Worm (Caenorhabditis elegans) whole organism, mixed stage, embryonic: ENCODE measurements around the gene F13A7.1.
A peak's percentile ranks its signal among the peaks of the same experiment; 100 is the strongest.

Experiments
- M03D4.4 ChIP-seq: sonication (generic microtip); optimal IDR thresholded peaks from 2 replicates; lab custom pipeline; 2017; ENCODE audit warnings: mild to moderate bottlenecking, missing genetic modification characterization, missing compliant biosample characterization
- bed-3 ChIP-seq: fragments of 200-800 bp; sonication (Bioruptor generic); optimal IDR thresholded peaks from 3 replicates; lab custom pipeline; 2018; ENCODE audit warnings: mild to moderate bottlenecking, missing genetic modification characterization, moderate library complexity, missing compliant biosample characterization
- blmp-1 ChIP-seq: fragments of 150-350 bp; optimal IDR thresholded peaks from 2 replicates; lab custom pipeline; 2014; ENCODE audit warnings: missing biosample characterization, missing genetic modification characterization
- ceh-39 ChIP-seq: fragments of 150-350 bp; optimal IDR thresholded peaks from 2 replicates; lab custom pipeline; 2014; ENCODE audit warnings: missing biosample characterization, missing genetic modification characterization
- ceh-43 ChIP-seq: fragments of 200-800 bp; sonication (Bioruptor generic); optimal IDR thresholded peaks from 2 replicates; lab custom pipeline; 2018; ENCODE audit warnings: mild to moderate bottlenecking, missing genetic modification characterization, moderate library complexity, missing compliant biosample characterization
- ceh-83 ChIP-seq: fragments of 200-800 bp; sonication (Bioruptor generic); optimal IDR thresholded peaks from 2 replicates; lab custom pipeline; 2018; ENCODE audit warnings: mild to moderate bottlenecking, missing genetic modification characterization, missing compliant biosample characterization
- ces-1 ChIP-seq: fragments of 150-350 bp; optimal IDR thresholded peaks from 2 replicates; lab custom pipeline; 2014; ENCODE audit warnings: missing biosample characterization, missing genetic modification reagents, missing genetic modification characterization
- cnd-1 ChIP-seq: fragments of 200-800 bp; sonication (Bioruptor generic); optimal IDR thresholded peaks from 2 replicates; lab custom pipeline; 2018; ENCODE audit warnings: mild to moderate bottlenecking, missing genetic modification characterization, missing compliant biosample characterization
- drap-1 ChIP-seq: fragments of 200-800 bp; sonication (Bioruptor generic); optimal IDR thresholded peaks from 3 replicates; lab custom pipeline; 2018; ENCODE audit warnings: mild to moderate bottlenecking, missing genetic modification characterization, missing compliant biosample characterization
- elt-1 ChIP-seq: sonication (generic microtip); optimal IDR thresholded peaks from 2 replicates; lab custom pipeline; 2017; ENCODE audit warnings: missing genetic modification characterization, mild to moderate bottlenecking, missing compliant biosample characterization, antibody characterized with exemption, moderate library complexity, borderline replicate concordance; ENCODE audit not compliant: insufficient read depth
- elt-3 ChIP-seq: fragments of 150-350 bp; optimal IDR thresholded peaks from 2 replicates; lab custom pipeline; 2014; ENCODE audit warnings: missing biosample characterization, missing genetic modification characterization
- flh-1 ChIP-seq: fragments of 200-800 bp; sonication (Bioruptor generic); optimal IDR thresholded peaks from 2 replicates; lab custom pipeline; 2018; ENCODE audit warnings: mild to moderate bottlenecking, missing genetic modification characterization, moderate library complexity, missing compliant biosample characterization
- ham-2 ChIP-seq: fragments of 200-800 bp; sonication (Bioruptor generic); optimal IDR thresholded peaks from 2 replicates; lab custom pipeline; 2018; ENCODE audit warnings: mild to moderate bottlenecking, missing genetic modification characterization, missing compliant biosample characterization
- hlh-1 ChIP-seq: fragments of 150-350 bp; optimal IDR thresholded peaks from 2 replicates; lab custom pipeline; 2014; ENCODE audit warnings: missing biosample characterization, missing genetic modification reagents, missing genetic modification characterization
- lin-13 ChIP-seq: fragments of 150-350 bp; optimal IDR thresholded peaks from 2 replicates; lab custom pipeline; 2014; ENCODE audit warnings: missing biosample characterization, missing genetic modification characterization
- lin-32 ChIP-seq: fragments of 200-800 bp; sonication (Bioruptor generic); optimal IDR thresholded peaks from 2 replicates; lab custom pipeline; 2018; ENCODE audit warnings: mild to moderate bottlenecking, missing genetic modification characterization, missing compliant biosample characterization
- lsy-2 ChIP-seq: fragments of 150-350 bp; optimal IDR thresholded peaks from 2 replicates; lab custom pipeline; 2014; ENCODE audit warnings: missing biosample characterization, missing genetic modification characterization
- mab-5 ChIP-seq: fragments of 150-350 bp; optimal IDR thresholded peaks from 2 replicates; lab custom pipeline; 2014; ENCODE audit warnings: missing biosample characterization, missing genetic modification characterization
- mep-1 ChIP-seq: fragments of 150-350 bp; optimal IDR thresholded peaks from 2 replicates; lab custom pipeline; 2017; ENCODE audit warnings: missing biosample characterization, missing genetic modification reagents, missing genetic modification characterization, inconsistent platforms
- mls-2 ChIP-seq: sonication (generic microtip); optimal IDR thresholded peaks from 2 replicates; lab custom pipeline; 2016; ENCODE audit warnings: mild to moderate bottlenecking, missing genetic modification characterization, moderate library complexity, missing compliant biosample characterization
- nhr-12 ChIP-seq: fragments of 150-350 bp; optimal IDR thresholded peaks from 2 replicates; lab custom pipeline; 2014; ENCODE audit warnings: missing biosample characterization, missing genetic modification characterization
- nhr-2 ChIP-seq: fragments of 150-350 bp; optimal IDR thresholded peaks from 2 replicates; lab custom pipeline; 2014; ENCODE audit warnings: missing biosample characterization, missing genetic modification characterization
- nhr-237 ChIP-seq: fragments of 150-350 bp; optimal IDR thresholded peaks from 2 replicates; lab custom pipeline; 2014; ENCODE audit warnings: missing biosample characterization, missing genetic modification characterization
- nhr-76 ChIP-seq: sonication (generic microtip); optimal IDR thresholded peaks from 2 replicates; lab custom pipeline; 2017; ENCODE audit warnings: missing biosample characterization, missing genetic modification characterization
- pha-4 ChIP-seq: fragments of 150-350 bp; optimal IDR thresholded peaks from 2 replicates; lab custom pipeline; 2018; ENCODE audit warnings: missing biosample characterization, missing genetic modification reagents, missing genetic modification characterization
- sptf-1 ChIP-seq: sonication (generic microtip); optimal IDR thresholded peaks from 2 replicates; lab custom pipeline; 2017; ENCODE audit warnings: mild to moderate bottlenecking, missing genetic modification characterization, moderate library complexity, missing compliant biosample characterization
- tbx-8 ChIP-seq: fragments of 200-800 bp; sonication (Bioruptor generic); optimal IDR thresholded peaks from 2 replicates; lab custom pipeline; 2018; ENCODE audit warnings: mild to moderate bottlenecking, missing genetic modification characterization, moderate library complexity, missing compliant biosample characterization
- unc-120 ChIP-seq: sonication (generic microtip); optimal IDR thresholded peaks from 2 replicates; lab custom pipeline; 2017; ENCODE audit warnings: missing genetic modification characterization, missing compliant biosample characterization; ENCODE audit not compliant: poor library complexity, severe bottlenecking
- unc-39 ChIP-seq: fragments of 150-350 bp; optimal IDR thresholded peaks from 2 replicates; lab custom pipeline; 2014; ENCODE audit warnings: missing biosample characterization, missing genetic modification characterization
- unc-62 ChIP-seq: fragments of 150-350 bp; optimal IDR thresholded peaks from 2 replicates; lab custom pipeline; 2014; ENCODE audit warnings: missing biosample characterization, missing genetic modification reagents, missing genetic modification characterization
- zip-8 ChIP-seq: fragments of 150-350 bp; optimal IDR thresholded peaks from 2 replicates; lab custom pipeline; 2014; ENCODE audit warnings: missing biosample characterization, missing genetic modification characterization
- ztf-11 ChIP-seq: fragments of 150-350 bp; optimal IDR thresholded peaks from 2 replicates; lab custom pipeline; 2014; ENCODE audit warnings: missing biosample characterization, missing genetic modification characterization

Gene F13A7.1

DNA sequence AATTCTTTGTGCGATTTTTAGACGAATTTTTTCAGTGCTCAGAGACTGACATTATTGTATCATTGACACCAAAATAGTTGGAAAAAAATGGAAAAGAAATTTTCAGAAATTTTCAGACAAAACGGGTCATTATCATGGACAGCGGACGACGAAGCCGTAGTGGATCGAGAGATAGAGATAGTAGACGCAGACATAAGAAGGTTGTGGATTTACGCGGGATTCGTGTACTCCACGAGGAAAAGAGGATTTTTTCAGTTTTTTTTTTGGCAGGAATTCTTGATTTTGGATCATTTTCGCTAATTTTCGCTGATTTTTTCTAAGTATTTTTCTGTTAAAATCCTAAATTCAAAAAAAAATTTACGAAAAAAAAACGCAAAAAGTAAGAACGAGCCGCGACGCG lies 10.2 kb downstream of the F13A7.1 start, which contains the start of gene W08G11.3:
W08G11.3 (plus strand) TSS at position 107 of the 400 bp plus-strand sequence.
- no peak for TF ChIP-seq lin-32 (GFP tag; lab: Kevin White, UChicago)
- TF ChIP-seq ces-1 = no peak
- no peak for TF ChIP-seq mep-1 (tag; lab: Kevin White, UChicago)
- no peak for TF ChIP-seq ceh-83 (GFP tag; lab: Kevin White, UChicago)
- TF ChIP-seq mls-2 (tag; lab: Kevin White, UChicago) = no peak

DNA sequence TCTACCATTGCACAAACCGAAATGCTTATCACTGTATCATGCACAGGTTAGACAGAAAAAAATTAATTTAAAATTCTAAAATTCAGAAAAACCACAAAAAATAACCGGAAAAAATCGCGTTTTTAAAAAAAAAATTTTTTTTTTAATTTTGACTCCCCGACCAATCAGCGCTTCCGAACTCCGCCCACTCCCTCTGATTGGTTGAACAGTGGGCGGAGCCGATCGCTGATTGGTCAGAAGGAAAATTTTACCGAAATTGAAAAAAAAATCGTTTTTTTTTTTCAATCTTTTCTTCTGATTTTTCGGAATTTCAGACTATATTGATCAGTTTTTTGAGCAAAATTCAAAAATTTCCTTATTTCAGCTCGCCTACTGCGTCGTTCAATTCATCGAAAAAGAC lies 16.4 kb downstream of the F13A7.1 start:
- TF ChIP-seq drap-1 (GFP tag; lab: Kevin White, UChicago) (no peak), mab-5 (tag; lab: Kevin White, UChicago) (no peak), unc-62 (no peak)
- TF ChIP-seq, all 35 proteins: peak for 0

DNA sequence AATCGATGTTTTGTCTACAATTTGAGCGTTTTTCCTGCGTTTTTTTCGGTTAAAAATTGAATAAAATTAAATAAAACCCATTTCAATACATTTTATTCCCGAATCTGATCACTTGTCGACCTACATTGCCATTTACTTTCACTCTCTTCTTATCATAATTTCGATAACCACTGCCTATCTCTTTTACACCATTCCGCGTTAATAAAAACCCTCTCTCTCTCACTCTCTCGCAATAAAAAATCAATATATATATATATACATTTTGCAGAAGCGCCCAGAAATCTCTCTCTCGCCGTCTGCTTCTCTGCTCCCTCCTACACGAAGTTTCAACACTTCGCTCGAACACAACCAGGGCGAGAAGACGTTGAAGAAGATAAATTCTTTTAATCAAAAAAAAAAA lies 20.5 kb downstream of the F13A7.1 start, which contains the start of gene pptr-1:
pptr-1 (plus strand) TSS at position 269 of the 400 bp plus-strand sequence.
- no peak for TF ChIP-seq ceh-83 (GFP tag; lab: Kevin White, UChicago)
- TF ChIP-seq blmp-1 (tag; lab: Kevin White, UChicago) = peak; percentile 47
- TF ChIP-seq elt-3 (tag; lab: Kevin White, UChicago) = peak; percentile 5

DNA sequence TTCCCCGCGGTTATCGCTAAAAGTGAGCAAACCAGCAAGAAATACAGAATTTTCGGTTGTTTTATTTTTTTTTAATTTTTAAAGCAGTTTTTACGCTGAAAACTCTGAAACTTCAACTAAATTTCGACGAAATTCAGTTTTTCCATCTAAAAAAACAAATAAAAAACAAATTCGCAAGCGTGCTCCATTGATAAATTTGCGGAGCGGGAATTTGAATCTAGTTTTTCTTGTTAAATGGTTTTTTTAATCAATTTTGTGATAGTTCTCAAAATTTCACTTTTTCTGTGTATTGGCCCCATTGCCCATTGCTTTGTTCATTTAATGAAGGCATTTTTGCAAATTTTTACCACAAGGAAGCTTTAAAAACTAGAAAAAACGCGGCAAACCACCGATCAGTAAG lies 21.0 kb downstream of the F13A7.1 start:
- TF ChIP-seq mab-5 (tag; lab: Kevin White, UChicago) = no peak
- no peak for TF ChIP-seq nhr-12
- no peak for TF ChIP-seq unc-120
- no peak for TF ChIP-seq tbx-8 (GFP tag; lab: Kevin White, UChicago)
- TF ChIP-seq mls-2 (tag; lab: Kevin White, UChicago) = no peak
- TF ChIP-seq lsy-2 (tag; lab: Kevin White, UChicago) = no peak
- no peak for TF ChIP-seq bed-3 (GFP tag; lab: Kevin White, UChicago)
- TF ChIP-seq M03D4.4 (tag; lab: Kevin White, UChicago) = no peak
- TF ChIP-seq elt-1 (tag; lab: Kevin White, UChicago) = no peak
- no peak for TF ChIP-seq zip-8
- no peak for TF ChIP-seq cnd-1 (tag; lab: Kevin White, UChicago)
- TF ChIP-seq nhr-2 = no peak
- TF ChIP-seq ceh-83 (GFP tag; lab: Kevin White, UChicago) = no peak
- no peak for TF ChIP-seq drap-1 (GFP tag; lab: Kevin White, UChicago)
- TF ChIP-seq elt-3 (tag; lab: Kevin White, UChicago) = no peak
- no peak for TF ChIP-seq flh-1 (GFP tag; lab: Kevin White, UChicago)
- no peak for TF ChIP-seq ces-1

DNA sequence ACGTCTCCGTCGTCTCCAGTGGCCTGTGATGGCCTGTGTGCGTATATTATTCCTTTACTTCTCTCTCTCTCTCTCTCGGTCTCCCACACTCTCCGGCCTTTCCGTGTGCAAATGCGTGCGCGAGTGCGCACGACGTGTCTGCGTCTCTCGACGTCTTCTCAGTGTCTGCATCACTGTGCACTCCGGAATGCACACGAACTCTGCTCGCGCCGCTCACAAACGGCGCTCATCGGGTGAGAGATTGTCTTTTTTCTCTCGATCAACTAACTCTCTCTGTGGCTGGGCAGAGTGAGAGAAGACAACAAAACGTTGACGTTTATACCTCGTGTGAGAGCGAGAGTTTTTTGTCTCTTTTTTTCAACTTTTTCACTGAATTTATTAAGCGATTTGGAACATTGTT lies 21.8 kb downstream of the F13A7.1 start:
- TF ChIP-seq nhr-76 = no peak
- peak; percentile 77 for TF ChIP-seq mls-2 (tag; lab: Kevin White, UChicago)
- no peak for TF ChIP-seq lin-32 (GFP tag; lab: Kevin White, UChicago)
- peak; percentile 59 for TF ChIP-seq unc-120
- peak; percentile 51 for TF ChIP-seq ztf-11 (tag; lab: Kevin White, UChicago)
- TF ChIP-seq elt-1 (tag; lab: Kevin White, UChicago) = no peak
- TF ChIP-seq drap-1 (GFP tag; lab: Kevin White, UChicago) = peak; percentile 37
- no peak for TF ChIP-seq mab-5 (tag; lab: Kevin White, UChicago)
- peak; percentile 58 for TF ChIP-seq elt-3 (tag; lab: Kevin White, UChicago)
- TF ChIP-seq M03D4.4 (tag; lab: Kevin White, UChicago) = peak; percentile 8
- TF ChIP-seq ceh-43 = no peak
- peak; percentile 22 for TF ChIP-seq lsy-2 (tag; lab: Kevin White, UChicago)
- TF ChIP-seq sptf-1 = peak; percentile 65
- TF ChIP-seq ces-1 = peak; percentile 76
- peak; percentile 70 for TF ChIP-seq pha-4 (tag; lab: Kevin White, UChicago)
- TF ChIP-seq unc-62 = peak; percentile 47
- peak; percentile 22 for TF ChIP-seq hlh-1
- TF ChIP-seq unc-39 = no peak
- TF ChIP-seq nhr-2 = peak; percentile 85
- TF ChIP-seq cnd-1 (tag; lab: Kevin White, UChicago) = peak; percentile 33
- peak; percentile 51 for TF ChIP-seq nhr-237 (tag; lab: Kevin White, UChicago)
- TF ChIP-seq ham-2 (GFP tag; lab: Kevin White, UChicago) = peak; percentile 55
- TF ChIP-seq ceh-39 (tag; lab: Kevin White, UChicago) = peak; percentile 49
- peak; percentile 42 for TF ChIP-seq lin-13 (tag; lab: Kevin White, UChicago)
- peak; percentile 42 for TF ChIP-seq mep-1 (tag; lab: Kevin White, UChicago)
- TF ChIP-seq blmp-1 (tag; lab: Kevin White, UChicago) = peak; percentile 42
